Worm (Caenorhabditis elegans): ENCODE measurements around the gene clec-31.

- no peak for TF ChIP-seq hlh-11 (tag; optimal IDR thresholded peaks at IDR 0.05)
- no peak for TF ChIP-seq nhr-11 (tag; optimal IDR thresholded peaks at IDR 0.05)
- no peak for TF ChIP-seq F10B5.3 (tag; optimal IDR thresholded peaks at IDR 0.05)
These were observed 45.5 kb downstream of the clec-31 start for ce11 chrV:16812371-16812770.
